Fruit fly (Drosophila melanogaster): ENCODE measurements around the gene Cyp4ac1.

dm6 chr2L:5254105-5254711, 9.6 kb upstream of the Cyp4ac1 start:
- no peak for TF ChIP-seq CG8478 (optimal IDR thresholded peaks at IDR 0.05)
- TF ChIP-seq CTCF (optimal IDR thresholded peaks at IDR 0.05): no peak
